Fruit fly (Drosophila melanogaster) whole organism, embryonic: ENCODE data around the gene mio.

Source experiments
- Antp ChIP-seq: fragments of 200-800 bp; sonication (Bioruptor generic); optimal IDR thresholded peaks from 3 replicates; lab custom pipeline; 2016; ENCODE audit warnings: missing biosample characterization, missing genetic modification characterization
- Atf3 ChIP-seq: fragments of 200-800 bp; sonication (Bioruptor generic); optimal IDR thresholded peaks from 3 replicates; lab custom pipeline; 2016; ENCODE audit warnings: missing biosample characterization, missing genetic modification characterization
- B-H1 ChIP-seq: fragments of 200-800 bp; sonication (Bioruptor generic); IDR thresholded peaks from 3 replicates; pipeline ENCODE4 v1.3.6; 2022; ENCODE audit warnings: missing biosample characterization, missing genetic modification characterization
- CG10462 ChIP-seq: fragments of 200-800 bp; sonication (Bioruptor generic); optimal IDR thresholded peaks from 2 replicates; lab custom pipeline; 2016; ENCODE audit warnings: missing biosample characterization, missing genetic modification characterization
- CG10654 ChIP-seq: fragments of 200-800 bp; sonication (Bioruptor generic); optimal IDR thresholded peaks from 2 replicates; lab custom pipeline; 2016; ENCODE audit warnings: missing biosample characterization, missing genetic modification characterization
- CG10959 ChIP-seq: fragments of 200-800 bp; sonication (Bioruptor generic); IDR thresholded peaks from 2 replicates; pipeline ENCODE4 v1.3.6; 2022; ENCODE audit warnings: missing biosample characterization, missing genetic modification characterization
- CG11085 ChIP-seq: fragments of 200-800 bp; sonication (Bioruptor generic); IDR thresholded peaks from 2 replicates; pipeline ENCODE4 v1.3.6; 2022; ENCODE audit warnings: missing biosample characterization, missing genetic modification characterization
- CG11723 ChIP-seq: fragments of 200-800 bp; sonication (Bioruptor generic); optimal IDR thresholded peaks from 2 replicates; lab custom pipeline; 2017; ENCODE audit warnings: missing biosample characterization, mild to moderate bottlenecking, missing genetic modification characterization
- CG1647 ChIP-seq: fragments of 200-800 bp; sonication (Bioruptor generic); optimal IDR thresholded peaks from 3 replicates; lab custom pipeline; 2016; ENCODE audit warnings: missing biosample characterization, missing genetic modification characterization
- CG18476 ChIP-seq: fragments of 200-800 bp; sonication (Bioruptor generic); optimal IDR thresholded peaks from 2 replicates; lab custom pipeline; 2016; ENCODE audit warnings: missing biosample characterization, mild to moderate bottlenecking, missing genetic modification characterization
- CG2120 ChIP-seq: fragments of 200-800 bp; sonication (Bioruptor generic); optimal IDR thresholded peaks from 3 replicates; lab custom pipeline; 2016; ENCODE audit warnings: missing biosample characterization, missing genetic modification characterization
- CG32772 ChIP-seq: fragments of 200-800 bp; sonication (Bioruptor generic); IDR thresholded peaks from 2 replicates; pipeline ENCODE4 v1.3.6; 2022; ENCODE audit warnings: missing biosample characterization, missing genetic modification characterization
- CG33213 ChIP-seq: fragments of 200-800 bp; sonication (Bioruptor generic); optimal IDR thresholded peaks from 3 replicates; lab custom pipeline; 2016; ENCODE audit warnings: missing biosample characterization, missing genetic modification characterization
- CG4282 ChIP-seq: fragments of 200-800 bp; sonication (Bioruptor generic); optimal IDR thresholded peaks from 2 replicates; lab custom pipeline; 2016; ENCODE audit warnings: missing biosample characterization, missing genetic modification characterization
- CG4424 ChIP-seq: fragments of 200-800 bp; sonication (Bioruptor generic); optimal IDR thresholded peaks from 3 replicates; lab custom pipeline; 2016; ENCODE audit warnings: missing biosample characterization, missing genetic modification characterization
- CG4707 ChIP-seq: fragments of 200-800 bp; sonication (Bioruptor generic); optimal IDR thresholded peaks from 2 replicates; lab custom pipeline; 2018; ENCODE audit warnings: missing biosample characterization, mild to moderate bottlenecking, missing genetic modification characterization, moderate library complexity
- CG5245 ChIP-seq: fragments of 200-800 bp; sonication (Bioruptor generic); optimal IDR thresholded peaks from 3 replicates; lab custom pipeline; 2016; ENCODE audit warnings: missing biosample characterization, missing genetic modification characterization
- CG7745 ChIP-seq: fragments of 200-800 bp; sonication (Bioruptor generic); optimal IDR thresholded peaks from 2 replicates; lab custom pipeline; 2018; ENCODE audit warnings: missing biosample characterization, mild to moderate bottlenecking, missing genetic modification characterization, moderate library complexity
- CG7786 ChIP-seq: fragments of 200-800 bp; sonication (Bioruptor generic); optimal IDR thresholded peaks from 2 replicates; lab custom pipeline; 2016; ENCODE audit warnings: missing biosample characterization, missing genetic modification characterization
- Dbx ChIP-seq: fragments of 200-800 bp; sonication (Bioruptor generic); IDR thresholded peaks from 3 replicates; pipeline ENCODE4 v1.3.6; 2022; ENCODE audit warnings: missing biosample characterization, missing genetic modification characterization
- Max ChIP-seq: fragments of 200-800 bp; sonication (Bioruptor generic); optimal IDR thresholded peaks from 2 replicates; lab custom pipeline; 2016; ENCODE audit warnings: missing biosample characterization, mild to moderate bottlenecking, missing genetic modification characterization
- Nf-YA ChIP-seq: fragments of 200-800 bp; sonication (Bioruptor generic); IDR thresholded peaks from 2 replicates; pipeline ENCODE4 v1.3.6; 2022; ENCODE audit warnings: missing biosample characterization, missing genetic modification characterization
- Rfx ChIP-seq: fragments of 200-800 bp; sonication (Bioruptor generic); IDR thresholded peaks from 2 replicates; pipeline ENCODE4 v1.3.6; 2022; ENCODE audit warnings: missing biosample characterization, missing genetic modification characterization
- Side ChIP-seq: fragments of 200-800 bp; sonication (Bioruptor generic); optimal IDR thresholded peaks from 2 replicates; lab custom pipeline; 2016; ENCODE audit warnings: missing biosample characterization, missing genetic modification characterization
- Tbp ChIP-seq: fragments of >200 bp; optimal IDR thresholded peaks from 2 replicates; lab custom pipeline; 2018; ENCODE audit warnings: missing biosample characterization, missing genetic modification characterization
- Usf ChIP-seq: fragments of 200-800 bp; sonication (Bioruptor generic); optimal IDR thresholded peaks from 2 replicates; lab custom pipeline; 2017; ENCODE audit warnings: missing genotype, missing biosample characterization, missing genetic modification characterization
- ab ChIP-seq: fragments of 200-800 bp; sonication (Bioruptor generic); optimal IDR thresholded peaks from 2 replicates; lab custom pipeline; 2016; ENCODE audit warnings: missing biosample characterization, missing genetic modification characterization
- bab2 ChIP-seq: fragments of 200-800 bp; sonication (Bioruptor generic); optimal IDR thresholded peaks from 2 replicates; lab custom pipeline; 2016; ENCODE audit warnings: missing biosample characterization, missing genetic modification characterization
- br ChIP-seq: fragments of >200 bp; optimal IDR thresholded peaks from 2 replicates; lab custom pipeline; 2017
- chif ChIP-seq, 2 experiments: fragments of 200-800 bp; sonication (Bioruptor generic); optimal IDR thresholded peaks; 3 replicates each; lab custom pipeline; 2016; ENCODE audit warnings: missing biosample characterization in 2 of 2, missing genetic modification characterization in 2 of 2
- dan ChIP-seq: fragments of 200-800 bp; sonication (Bioruptor generic); IDR thresholded peaks from 2 replicates; pipeline ENCODE4 v1.3.6; 2022; ENCODE audit warnings: missing biosample characterization, missing genetic modification characterization
- dati ChIP-seq: fragments of 200-800 bp; sonication (Bioruptor generic); IDR thresholded peaks from 2 replicates; pipeline ENCODE4 v1.3.6; 2022; ENCODE audit warnings: missing biosample characterization, missing genetic modification characterization
- dimm ChIP-seq: fragments of 200-800 bp; sonication (Bioruptor generic); IDR thresholded peaks from 2 replicates; pipeline ENCODE4 v1.3.6; 2022; ENCODE audit warnings: missing biosample characterization, missing genetic modification characterization
- dmrt11E ChIP-seq: fragments of 200-800 bp; sonication (Bioruptor generic); optimal IDR thresholded peaks from 3 replicates; lab custom pipeline; 2018; ENCODE audit warnings: missing biosample characterization, mild to moderate bottlenecking, missing genetic modification characterization, moderate library complexity
- exex ChIP-seq: fragments of 200-800 bp; sonication (Bioruptor generic); optimal IDR thresholded peaks from 4 replicates; lab custom pipeline; 2018; ENCODE audit warnings: missing biosample characterization, mild to moderate bottlenecking, missing genetic modification characterization, moderate library complexity
- gfzf ChIP-seq: fragments of 200-800 bp; sonication (Bioruptor generic); optimal IDR thresholded peaks from 2 replicates; lab custom pipeline; 2016; ENCODE audit warnings: missing biosample characterization, mild to moderate bottlenecking, missing genetic modification characterization, moderate library complexity
- hbn ChIP-seq: fragments of 200-800 bp; sonication (Bioruptor generic); IDR thresholded peaks from 2 replicates; pipeline ENCODE4 v1.3.6; 2022; ENCODE audit warnings: missing biosample characterization, missing genetic modification characterization; ENCODE audit not compliant: partially characterized antibody
- insv ChIP-seq, 2 experiments: fragments of 200-800 bp; sonication (Bioruptor generic); optimal IDR thresholded peaks; 3 replicates each; lab custom pipeline; 2016 to 2018; ENCODE audit warnings: missing biosample characterization in 2 of 2, missing genetic modification characterization in 2 of 2
- jing ChIP-seq: fragments of 200-800 bp; sonication (Bioruptor generic); optimal IDR thresholded peaks from 2 replicates; lab custom pipeline; 2018; ENCODE audit warnings: missing biosample characterization, mild to moderate bottlenecking, missing genetic modification characterization
- ken ChIP-seq: fragments of 200-800 bp; sonication (Bioruptor generic); IDR thresholded peaks from 3 replicates; pipeline ENCODE4 v1.3.6; 2022; ENCODE audit warnings: missing biosample characterization, missing genetic modification characterization
- lab ChIP-seq: fragments of 200-800 bp; sonication (Bioruptor generic); optimal IDR thresholded peaks from 3 replicates; lab custom pipeline; 2017; ENCODE audit warnings: missing biosample characterization, missing genetic modification characterization, mild to moderate bottlenecking, moderate library complexity, missing genetic modification reagents
- nom ChIP-seq: fragments of 200-800 bp; sonication (Bioruptor generic); optimal IDR thresholded peaks from 2 replicates; lab custom pipeline; 2017; ENCODE audit warnings: missing biosample characterization, missing genetic modification characterization, mild to moderate bottlenecking, moderate library complexity, missing genetic modification reagents
- ro ChIP-seq: fragments of 200-800 bp; sonication (Bioruptor generic); IDR thresholded peaks from 2 replicates; pipeline ENCODE4 v1.3.6; 2022; ENCODE audit warnings: missing biosample characterization, missing genetic modification characterization
- sc ChIP-seq, 3 experiments: fragments of >200 bp in 2 of 3; fragments of 200-800 bp in 1 of 3; sonication (Bioruptor generic) in 1 of 3; optimal IDR thresholded peaks; 2 replicates in 2 of 3; 3 replicates in 1 of 3; lab custom pipeline; 2017; ENCODE audit warnings: mild to moderate bottlenecking in 1 of 3, missing biosample characterization in 1 of 3, missing genetic modification characterization in 1 of 3, missing genetic modification reagents in 1 of 3
- slbo ChIP-seq: fragments of 200-800 bp; sonication (Bioruptor generic); IDR thresholded peaks from 2 replicates; pipeline ENCODE4 v1.3.6; 2022; ENCODE audit warnings: missing biosample characterization, missing genetic modification characterization
- ssp ChIP-seq: fragments of 200-800 bp; sonication (Bioruptor generic); IDR thresholded peaks from 2 replicates; pipeline ENCODE4 v1.3.6; 2022; ENCODE audit warnings: missing biosample characterization, missing genetic modification characterization
- trh ChIP-seq: fragments of 200-800 bp; sonication (Bioruptor generic); optimal IDR thresholded peaks from 2 replicates; lab custom pipeline; 2016; ENCODE audit warnings: missing biosample characterization, missing genetic modification characterization
- tup ChIP-seq: fragments of 200-800 bp; sonication (Bioruptor generic); optimal IDR thresholded peaks from 2 replicates; lab custom pipeline; 2016; ENCODE audit warnings: missing biosample characterization, mild to moderate bottlenecking, missing genetic modification characterization, moderate library complexity
- twi ChIP-seq: fragments of 200-800 bp; optimal IDR thresholded peaks from 2 replicates; lab custom pipeline; 2019; ENCODE audit warnings: missing biosample characterization, mild to moderate bottlenecking, missing genetic modification characterization, moderate library complexity
- unc-4 ChIP-seq: fragments of 200-800 bp; sonication (Bioruptor generic); IDR thresholded peaks from 2 replicates; pipeline ENCODE4 v1.3.6; 2022; ENCODE audit warnings: missing biosample characterization, missing genetic modification characterization; ENCODE audit not compliant: partially characterized antibody
- wdn ChIP-seq: fragments of 200-800 bp; sonication (Bioruptor generic); IDR thresholded peaks from 2 replicates; pipeline ENCODE4 v1.3.6; 2022; ENCODE audit warnings: missing biosample characterization, missing genetic modification characterization

mio gene

dm6 chr2L:2175930-2176643 is 41.0 kb upstream of the mio start (continued):
- TF ChIP-seq trh (GFP tag; lab: Kevin White, UChicago) (no peak), br (no peak), B-H1 (GFP tag; lab: Robert Waterston, UW) (no peak), wdn (GFP tag; lab: Robert Waterston, UW) (peak; percentile 43; the same call in 1 of the 2 replicates), CG4282 (GFP tag; lab: Kevin White, UChicago) (no peak), CG7786 (GFP tag; lab: Kevin White, UChicago) (peak; percentile 13), insv (GFP tag; optimal IDR thresholded peaks at IDR 0.05; lab: Kevin White, UChicago) (no peak), Tbp (no peak), sc (optimal IDR thresholded peaks at IDR 0.05; lab: Kevin White, UChicago) (no peak), sc (GFP tag; optimal IDR thresholded peaks at IDR 0.05; lab: Kevin White, UChicago) (no peak), slbo (GFP tag; lab: Robert Waterston, UW) (peak; percentile 46; the same call in 1 of the 2 replicates), tup (GFP tag; lab: Kevin White, UChicago) (no peak), Max (GFP tag; lab: Kevin White, UChicago) (peak; percentile 9), bab2 (GFP tag; lab: Kevin White, UChicago) (peak; percentile 34), unc-4 (no peak), CG10959 (GFP tag; lab: Robert Waterston, UW) (no peak), hbn (GFP tag; lab: Robert Waterston, UW) (no peak), CG11085 (no peak), CG10654 (no peak), gfzf (GFP tag; lab: Kevin White, UChicago) (no peak), Nf-YA (GFP tag; lab: Robert Waterston, UW) (no peak), CG33213 (GFP tag; lab: Kevin White, UChicago) (no peak), Dbx (GFP tag; lab: Robert Waterston, UW) (peak; percentile 65; the same call in 2 of the 3 replicates), jing (GFP tag; lab: Kevin White, UChicago) (no peak), nom (peak; percentile 60), Atf3 (GFP tag; lab: Kevin White, UChicago) (no peak), dmrt11E (tag; lab: Kevin White, UChicago) (no peak), CG1647 (GFP tag; lab: Kevin White, UChicago) (no peak), CG4707 (GFP tag; lab: Kevin White, UChicago) (no peak), CG2120 (GFP tag; lab: Kevin White, UChicago) (peak; percentile 79), CG11723 (GFP tag; lab: Kevin White, UChicago) (no peak), ken (GFP tag; lab: Robert Waterston, UW) (no peak), ab (GFP tag; lab: Kevin White, UChicago) (no peak), Usf (GFP tag; lab: Kevin White, UChicago) (peak; percentile 44), dan (no peak), CG5245 (GFP tag; lab: Kevin White, UChicago) (peak; percentile 14), chif (GFP tag; optimal IDR thresholded peaks at IDR 0.05; lab: Kevin White, UChicago) (no peak), CG7745 (tag; lab: Kevin White, UChicago) (no peak), dimm (GFP tag; lab: Robert Waterston, UW) (no peak), Side (GFP tag; lab: Kevin White, UChicago) (no peak), ssp (no peak), exex (tag; lab: Kevin White, UChicago) (no peak), CG10462 (GFP tag; lab: Kevin White, UChicago) (no peak), CG4424 (GFP tag; lab: Kevin White, UChicago) (peak; percentile 20), twi (tag; lab: Kevin White, UChicago) (no peak), CG32772 (no peak), Antp (GFP tag; lab: Kevin White, UChicago) (no peak), ro (GFP tag; lab: Robert Waterston, UW) (no peak), CG18476 (GFP tag; lab: Kevin White, UChicago) (peak; percentile 6), dati (GFP tag; lab: Robert Waterston, UW) (no peak), lab (GFP tag; lab: Kevin White, UChicago) (peak; percentile 68), Rfx (no peak; the same call in none of the 2 replicates)
